Fruit fly (Drosophila melanogaster) whole organism, embryonic: ENCODE data around the gene CG14273.

ENCODE experiments used
- CG16813 ChIP-seq: fragments of 200-800 bp; sonication (Bioruptor generic); IDR thresholded peaks from 3 replicates; pipeline ENCODE4 v1.3.6; 2022; ENCODE audit warnings: missing biosample characterization, missing genetic modification characterization; ENCODE audit not compliant: partially characterized antibody
- D19A ChIP-seq: fragments of 200-800 bp; optimal IDR thresholded peaks from 3 replicates; lab custom pipeline; 2019; ENCODE audit warnings: missing biosample characterization, mild to moderate bottlenecking, missing genetic modification characterization, moderate library complexity
- Opbp ChIP-seq: fragments of 200-800 bp; sonication (Bioruptor generic); IDR thresholded peaks from 3 replicates; pipeline ENCODE4 v1.3.6; 2022; ENCODE audit warnings: missing biosample characterization, missing genetic modification characterization; ENCODE audit not compliant: partially characterized antibody
- exex ChIP-seq: fragments of 200-800 bp; sonication (Bioruptor generic); optimal IDR thresholded peaks from 4 replicates; lab custom pipeline; 2018; ENCODE audit warnings: missing biosample characterization, mild to moderate bottlenecking, missing genetic modification characterization, moderate library complexity

dm6 chr2L:8342395-8342794, at the start of gene CG14273:
- TF ChIP-seq CG16813 (no peak), exex (tag; lab: Kevin White, UChicago) (no peak), Opbp (GFP tag; lab: Robert Waterston, UW) (no peak), D19A (tag; lab: Kevin White, UChicago) (no peak)
